Fruit fly (Drosophila melanogaster) whole organism, embryonic: ENCODE measurements around the gene Dad1.

Experiments used
- ATbp ChIP-seq: fragments of 200-800 bp; sonication (Bioruptor generic); optimal IDR thresholded peaks from 2 replicates; lab custom pipeline; 2017; ENCODE audit warnings: missing biosample characterization, mild to moderate bottlenecking, missing genetic modification characterization, missing genetic modification reagents
- CG11456 ChIP-seq: fragments of 200-800 bp; sonication (Bioruptor generic); IDR thresholded peaks from 3 replicates; pipeline ENCODE4 v1.3.6; 2022; ENCODE audit warnings: missing biosample characterization, missing genetic modification characterization
- CG12236 ChIP-seq: fragments of 200-800 bp; sonication (Bioruptor generic); optimal IDR thresholded peaks from 2 replicates; lab custom pipeline; 2016; ENCODE audit warnings: missing biosample characterization, missing genetic modification characterization
- CG12942 ChIP-seq: fragments of 200-800 bp; sonication (Bioruptor generic); optimal IDR thresholded peaks from 3 replicates; lab custom pipeline; 2016; ENCODE audit warnings: missing biosample characterization, missing genetic modification characterization
- CG17829 ChIP-seq: fragments of 200-800 bp; optimal IDR thresholded peaks from 2 replicates; lab custom pipeline; 2019; ENCODE audit warnings: missing biosample characterization, mild to moderate bottlenecking, missing genetic modification characterization, moderate library complexity
- CG18011 ChIP-seq: fragments of 200-800 bp; sonication (Bioruptor generic); optimal IDR thresholded peaks from 2 replicates; lab custom pipeline; 2017; ENCODE audit warnings: missing biosample characterization, missing genetic modification characterization, mild to moderate bottlenecking, moderate library complexity, missing genotype
- CG2116 ChIP-seq: fragments of 200-800 bp; sonication (Bioruptor generic); optimal IDR thresholded peaks from 3 replicates; lab custom pipeline; 2018; ENCODE audit warnings: missing biosample characterization, mild to moderate bottlenecking, missing genetic modification characterization
- CG30020 ChIP-seq: fragments of 200-800 bp; optimal IDR thresholded peaks from 2 replicates; lab custom pipeline; 2019; ENCODE audit warnings: missing biosample characterization, mild to moderate bottlenecking, missing genetic modification characterization, moderate library complexity
- CG30431 ChIP-seq: fragments of 200-800 bp; sonication (Bioruptor generic); optimal IDR thresholded peaks from 2 replicates; lab custom pipeline; 2017; ENCODE audit warnings: missing biosample characterization, missing genetic modification characterization
- CG4328 ChIP-seq: fragments of 200-800 bp; sonication (Bioruptor generic); optimal IDR thresholded peaks from 3 replicates; lab custom pipeline; 2017; ENCODE audit warnings: missing biosample characterization, missing genetic modification reagents, missing genetic modification characterization
- CG4404 ChIP-seq: fragments of 200-800 bp; sonication (Bioruptor generic); IDR thresholded peaks from 2 replicates; pipeline ENCODE4 v1.3.6; 2022; ENCODE audit warnings: missing biosample characterization, missing genetic modification characterization
- CG5180 ChIP-seq: fragments of 200-800 bp; sonication (Bioruptor generic); optimal IDR thresholded peaks from 3 replicates; lab custom pipeline; 2017; ENCODE audit warnings: missing biosample characterization, missing genetic modification characterization, mild to moderate bottlenecking, moderate library complexity, missing genetic modification reagents
- CG6272 ChIP-seq: fragments of 200-800 bp; sonication (Bioruptor generic); IDR thresholded peaks from 2 replicates; pipeline ENCODE4 v1.3.6; 2022; ENCODE audit warnings: missing biosample characterization, missing genetic modification characterization
- CG7271 ChIP-seq: fragments of 200-800 bp; sonication (Bioruptor generic); optimal IDR thresholded peaks from 2 replicates; lab custom pipeline; 2018; ENCODE audit warnings: missing biosample characterization, mild to moderate bottlenecking, missing genetic modification characterization, moderate library complexity
- CG8290 ChIP-seq, 3 experiments: fragments of 200-800 bp; sonication (Bioruptor generic); optimal IDR thresholded peaks; 2 replicates each; lab custom pipeline; 2016 to 2019; ENCODE audit warnings: missing biosample characterization in 3 of 3, missing genetic modification characterization in 3 of 3, mild to moderate bottlenecking in 2 of 3, moderate library complexity in 1 of 3
- CG9932 ChIP-seq: fragments of 200-800 bp; sonication (Bioruptor generic); IDR thresholded peaks from 2 replicates; pipeline ENCODE4 v1.3.6; 2022; ENCODE audit warnings: missing biosample characterization, missing genetic modification characterization
- CrebB ChIP-seq: fragments of 200-800 bp; sonication (Bioruptor generic); optimal IDR thresholded peaks from 3 replicates; lab custom pipeline; 2018; ENCODE audit warnings: missing biosample characterization, mild to moderate bottlenecking, missing genetic modification characterization
- Dll ChIP-seq: fragments of 200-800 bp; sonication (Bioruptor generic); IDR thresholded peaks from 4 replicates; pipeline ENCODE4 v1.3.6; 2022; ENCODE audit warnings: missing biosample characterization, missing genetic modification characterization; ENCODE audit not compliant: partially characterized antibody
- Eip74EF ChIP-seq, 2 experiments: fragments of 200-800 bp in 1 of 2; fragments of >200 bp in 1 of 2; sonication (Bioruptor generic) in 1 of 2; optimal IDR thresholded peaks; 2 replicates each; lab custom pipeline; 2017 to 2019; ENCODE audit warnings: missing biosample characterization in 2 of 2, missing genetic modification characterization in 2 of 2, mild to moderate bottlenecking in 1 of 2, moderate library complexity in 1 of 2
- Gsc ChIP-seq: fragments of 200-800 bp; sonication (Bioruptor generic); IDR thresholded peaks from 2 replicates; pipeline ENCODE4 v1.3.6; 2022; ENCODE audit warnings: missing biosample characterization, missing genetic modification characterization
- H15 ChIP-seq: fragments of 200-800 bp; sonication (Bioruptor generic); IDR thresholded peaks from 3 replicates; pipeline ENCODE4 v1.3.6; 2022; ENCODE audit warnings: missing biosample characterization, missing genetic modification characterization
- HmgZ ChIP-seq: fragments of 200-800 bp; sonication (Bioruptor generic); optimal IDR thresholded peaks from 2 replicates; lab custom pipeline; 2018; ENCODE audit warnings: missing biosample characterization, mild to moderate bottlenecking, missing genetic modification characterization
- Hmx ChIP-seq: fragments of 200-800 bp; sonication (Bioruptor generic); optimal IDR thresholded peaks from 2 replicates; lab custom pipeline; 2016; ENCODE audit warnings: missing biosample characterization, missing genetic modification characterization
- Hr78 ChIP-seq, 2 experiments: fragments of 200-800 bp in 1 of 2; fragments of >200 bp in 1 of 2; sonication (Bioruptor generic) in 1 of 2; optimal IDR thresholded peaks; 2 replicates each; lab custom pipeline; 2017 to 2019; ENCODE audit warnings: missing biosample characterization in 2 of 2, missing genetic modification characterization in 2 of 2, mild to moderate bottlenecking in 1 of 2, moderate library complexity in 1 of 2
- Hsf ChIP-seq: fragments of 200-800 bp; sonication (Bioruptor generic); optimal IDR thresholded peaks from 3 replicates; lab custom pipeline; 2016; ENCODE audit warnings: missing biosample characterization, missing genetic modification characterization
- Kr ChIP-seq: fragments of 200-800 bp; sonication (Bioruptor generic); optimal IDR thresholded peaks from 2 replicates; lab custom pipeline; 2017; ENCODE audit warnings: missing biosample characterization, mild to moderate bottlenecking, missing genetic modification characterization
- Myb ChIP-seq: fragments of 200-800 bp; sonication (Bioruptor generic); optimal IDR thresholded peaks from 2 replicates; lab custom pipeline; 2016; ENCODE audit warnings: missing biosample characterization, missing genetic modification characterization
- NK7.1 ChIP-seq: fragments of 200-800 bp; sonication (Bioruptor generic); optimal IDR thresholded peaks from 3 replicates; lab custom pipeline; 2016; ENCODE audit warnings: missing biosample characterization, missing genetic modification characterization
- Oaz ChIP-seq: fragments of 200-800 bp; sonication (Bioruptor generic); IDR thresholded peaks from 2 replicates; pipeline ENCODE4 v1.3.6; 2022; ENCODE audit warnings: missing biosample characterization, missing genetic modification characterization
- Rx ChIP-seq: fragments of 200-800 bp; sonication (Bioruptor generic); IDR thresholded peaks from 2 replicates; pipeline ENCODE4 v1.3.6; 2022; ENCODE audit warnings: missing biosample characterization, missing genetic modification characterization
- Sin3A ChIP-seq: fragments of >200 bp; optimal IDR thresholded peaks from 2 replicates; lab custom pipeline; 2018
- Sry-β ChIP-seq: fragments of 200-800 bp; sonication (Bioruptor generic); optimal IDR thresholded peaks from 2 replicates; lab custom pipeline; 2018; ENCODE audit warnings: missing biosample characterization, mild to moderate bottlenecking, missing genetic modification characterization, moderate library complexity
- ac ChIP-seq: fragments of 200-800 bp; sonication (Bioruptor generic); optimal IDR thresholded peaks from 3 replicates; lab custom pipeline; 2017; ENCODE audit warnings: missing biosample characterization, mild to moderate bottlenecking, missing genetic modification characterization
- ato ChIP-seq: fragments of 200-800 bp; sonication (Bioruptor generic); IDR thresholded peaks from 2 replicates; pipeline ENCODE4 v1.3.6; 2022; ENCODE audit warnings: missing biosample characterization, missing genetic modification characterization; ENCODE audit not compliant: partially characterized antibody
- fd64A ChIP-seq: fragments of 200-800 bp; sonication (Bioruptor generic); optimal IDR thresholded peaks from 3 replicates; lab custom pipeline; 2018; ENCODE audit warnings: missing biosample characterization, mild to moderate bottlenecking, missing genetic modification characterization
- fru ChIP-seq: fragments of >200 bp; optimal IDR thresholded peaks from 2 replicates; lab custom pipeline; 2017
- gce ChIP-seq: fragments of 200-800 bp; sonication (Bioruptor generic); IDR thresholded peaks from 3 replicates; pipeline ENCODE4 v1.3.6; 2022; ENCODE audit warnings: missing biosample characterization, missing genetic modification characterization
- hkb ChIP-seq, 2 experiments: fragments of 200-800 bp in 1 of 2; fragments of >200 bp in 1 of 2; sonication (Bioruptor generic) in 1 of 2; IDR thresholded peaks in 1 of 2; optimal IDR thresholded peaks in 1 of 2; 2 replicates each; pipeline versions ENCODE4 v1.3.6 to Lab custom; 2017 to 2022; ENCODE audit warnings: missing biosample characterization in 1 of 2, missing genetic modification characterization in 1 of 2
- jing ChIP-seq: fragments of 200-800 bp; sonication (Bioruptor generic); optimal IDR thresholded peaks from 2 replicates; lab custom pipeline; 2018; ENCODE audit warnings: missing biosample characterization, mild to moderate bottlenecking, missing genetic modification characterization
- maf-S ChIP-seq: fragments of 200-800 bp; sonication (Bioruptor generic); optimal IDR thresholded peaks from 2 replicates; lab custom pipeline; 2016; ENCODE audit warnings: missing biosample characterization, missing genetic modification characterization
- pfk ChIP-seq: fragments of 200-800 bp; sonication (Bioruptor generic); optimal IDR thresholded peaks from 2 replicates; lab custom pipeline; 2018; ENCODE audit warnings: missing biosample characterization, mild to moderate bottlenecking, missing genetic modification characterization, moderate library complexity
- pho ChIP-seq: fragments of 200-800 bp; sonication (Bioruptor generic); optimal IDR thresholded peaks from 2 replicates; lab custom pipeline; 2016; ENCODE audit warnings: missing biosample characterization, missing genetic modification characterization
- psq ChIP-seq: fragments of 200-800 bp; sonication (Bioruptor generic); optimal IDR thresholded peaks from 2 replicates; lab custom pipeline; 2017; ENCODE audit warnings: missing biosample characterization, missing genetic modification characterization
- ranshi ChIP-seq: fragments of 200-800 bp; sonication (Bioruptor generic); IDR thresholded peaks from 2 replicates; pipeline ENCODE4 v1.3.6; 2022; ENCODE audit warnings: missing biosample characterization, missing genetic modification characterization
- sc ChIP-seq, 3 experiments: fragments of >200 bp in 2 of 3; fragments of 200-800 bp in 1 of 3; sonication (Bioruptor generic) in 1 of 3; optimal IDR thresholded peaks; 2 replicates in 2 of 3; 3 replicates in 1 of 3; lab custom pipeline; 2017; ENCODE audit warnings: mild to moderate bottlenecking in 1 of 3, missing biosample characterization in 1 of 3, missing genetic modification characterization in 1 of 3, missing genetic modification reagents in 1 of 3
- usp ChIP-seq: fragments of >200 bp; optimal IDR thresholded peaks from 2 replicates; lab custom pipeline; 2017; ENCODE audit warnings: missing biosample characterization, missing genetic modification characterization
- zen2 ChIP-seq: fragments of 200-800 bp; sonication (Bioruptor generic); IDR thresholded peaks from 3 replicates; pipeline ENCODE4 v1.3.6; 2022; ENCODE audit warnings: missing biosample characterization, missing genetic modification characterization; ENCODE audit not compliant: partially characterized antibody

Gene Dad1

DNA sequence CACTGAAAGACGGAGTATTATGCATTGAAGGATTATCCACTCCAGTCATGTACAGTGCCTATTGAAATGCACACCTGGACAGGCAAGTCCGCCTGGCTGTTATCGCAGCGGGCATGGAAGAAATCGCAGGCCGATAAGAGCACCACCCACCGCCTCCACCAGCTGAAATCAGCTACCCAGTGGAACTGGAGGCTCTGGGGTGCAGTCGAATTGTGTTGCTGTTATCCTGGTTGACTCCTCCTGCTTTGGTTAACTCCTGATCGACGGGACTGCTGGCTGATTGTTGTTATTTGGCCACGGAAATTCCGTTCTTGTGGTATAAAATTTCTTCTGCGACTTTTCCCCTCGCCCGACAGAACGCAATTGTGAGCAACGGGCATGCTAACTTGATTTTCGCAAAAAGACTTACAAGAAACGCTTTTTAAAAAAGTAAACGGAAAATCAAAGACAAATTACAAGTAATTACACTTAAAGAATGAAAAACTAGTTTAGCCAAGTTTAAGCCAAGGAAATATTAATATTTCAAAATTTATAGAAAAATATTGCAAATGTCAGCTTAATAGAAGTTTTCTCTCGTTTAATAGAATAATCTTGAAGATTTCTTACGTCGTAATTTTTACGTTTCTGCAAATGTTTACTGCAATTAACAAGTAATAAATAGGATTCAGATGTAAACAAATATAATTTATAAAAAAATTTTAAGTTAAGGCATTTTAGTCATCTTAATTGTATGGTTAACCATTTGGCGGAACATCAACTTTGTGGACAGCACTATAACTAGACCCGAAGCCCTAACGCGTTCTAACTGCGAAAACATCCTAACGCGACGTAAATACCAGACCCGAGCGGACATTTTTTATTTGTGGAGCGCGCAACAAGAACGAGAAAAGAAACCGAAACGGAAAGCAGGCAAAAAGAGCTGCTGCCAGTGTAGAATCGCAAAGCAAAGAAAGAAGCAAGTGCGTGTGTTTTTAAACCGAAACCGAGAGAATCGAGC is 31.2 kb upstream of the Dad1 start, which contains the start of the genes CG13398 and Akap200 (continued):
- no peak for TF ChIP-seq CG7271 (tag; lab: Kevin White, UChicago)
- no peak for TF ChIP-seq Hmx (GFP tag; lab: Kevin White, UChicago)
- no peak for TF ChIP-seq psq (GFP tag; lab: Kevin White, UChicago)
- TF ChIP-seq CG17829 (tag; lab: Kevin White, UChicago), result peak; percentile 37
- no peak for TF ChIP-seq gce (GFP tag; lab: Robert Waterston, UW)
- no peak for TF ChIP-seq HmgZ (tag; lab: Kevin White, UChicago)
- no peak for TF ChIP-seq ato (GFP tag; lab: Robert Waterston, UW)
- no peak for TF ChIP-seq Oaz (GFP tag; lab: Robert Waterston, UW)
- no peak for TF ChIP-seq hkb (optimal IDR thresholded peaks at IDR 0.05; lab: Kevin White, UChicago)
- TF ChIP-seq hkb (GFP tag; IDR thresholded peaks at IDR 0.05; lab: Robert Waterston, UW), result no peak
- TF ChIP-seq maf-S, result no peak
- TF ChIP-seq Hr78 (GFP tag; optimal IDR thresholded peaks at IDR 0.05; lab: Kevin White, UChicago), result no peak
- no peak for TF ChIP-seq fd64A
- TF ChIP-seq CG4328, result no peak
- peak; percentile 54; the same call in 1 of the 3 replicates for TF ChIP-seq CG11456 (GFP tag; lab: Robert Waterston, UW)
- TF ChIP-seq Hsf (GFP tag; lab: Kevin White, UChicago), result peak; percentile 16
- TF ChIP-seq zen2, result no peak
- TF ChIP-seq CG12942 (GFP tag; lab: Kevin White, UChicago), result no peak
- peak; percentile 55 for TF ChIP-seq CG9932
- TF ChIP-seq H15, result no peak
- no peak for TF ChIP-seq NK7.1 (GFP tag; lab: Kevin White, UChicago)
- TF ChIP-seq Rx (GFP tag; lab: Robert Waterston, UW), result no peak
- TF ChIP-seq CG6272, result no peak
- peak; percentile 12 for TF ChIP-seq Kr
- peak; percentile 31 for TF ChIP-seq CG30020
- TF ChIP-seq usp, result no peak
- no peak for TF ChIP-seq ATbp
- no peak for TF ChIP-seq CG5180 (GFP tag; lab: Kevin White, UChicago)
- no peak for TF ChIP-seq Gsc
- TF ChIP-seq jing, result no peak
- TF ChIP-seq CrebB (tag; lab: Kevin White, UChicago), result no peak
- no peak for TF ChIP-seq CG8290 (GFP tag; optimal IDR thresholded peaks at IDR 0.05; lab: Kevin White, UChicago)
- TF ChIP-seq CG8290 (tag; optimal IDR thresholded peaks at IDR 0.05; lab: Kevin White, UChicago), result no peak
- no peak for TF ChIP-seq CG4404 (GFP tag; lab: Robert Waterston, UW)
- TF ChIP-seq pfk (GFP tag; lab: Kevin White, UChicago), result no peak
- TF ChIP-seq Sin3A (lab: Kevin White, UChicago), result peak; percentile 46
- peak; percentile 27 for TF ChIP-seq CG2116 (GFP tag; lab: Kevin White, UChicago)
- no peak for TF ChIP-seq ac (GFP tag; lab: Kevin White, UChicago)
- peak; percentile 81 for TF ChIP-seq Myb (GFP tag; lab: Kevin White, UChicago)
- no peak for TF ChIP-seq CG18011 (GFP tag; lab: Kevin White, UChicago)
- peak; percentile 90 for TF ChIP-seq Sry-β (GFP tag; lab: Kevin White, UChicago)
- no peak for TF ChIP-seq fru (lab: Kevin White, UChicago)
- TF ChIP-seq CG30431, result no peak
- no peak for TF ChIP-seq sc (optimal IDR thresholded peaks at IDR 0.05; lab: Kevin White, UChicago)
- TF ChIP-seq sc (GFP tag; optimal IDR thresholded peaks at IDR 0.05; lab: Kevin White, UChicago), result no peak
- no peak for TF ChIP-seq Dll (GFP tag; lab: Robert Waterston, UW)
- no peak for TF ChIP-seq CG12236 (GFP tag; lab: Kevin White, UChicago)
- peak; percentile 3 for TF ChIP-seq pho (GFP tag; lab: Kevin White, UChicago)
- TF ChIP-seq ranshi (GFP tag; lab: Robert Waterston, UW), result no peak
- no peak for TF ChIP-seq Eip74EF (GFP tag; optimal IDR thresholded peaks at IDR 0.05; lab: Kevin White, UChicago)
